Fruit fly (Drosophila melanogaster): Measurements from ENCODE around the gene CG32532.

Gene CG32532

DNA sequence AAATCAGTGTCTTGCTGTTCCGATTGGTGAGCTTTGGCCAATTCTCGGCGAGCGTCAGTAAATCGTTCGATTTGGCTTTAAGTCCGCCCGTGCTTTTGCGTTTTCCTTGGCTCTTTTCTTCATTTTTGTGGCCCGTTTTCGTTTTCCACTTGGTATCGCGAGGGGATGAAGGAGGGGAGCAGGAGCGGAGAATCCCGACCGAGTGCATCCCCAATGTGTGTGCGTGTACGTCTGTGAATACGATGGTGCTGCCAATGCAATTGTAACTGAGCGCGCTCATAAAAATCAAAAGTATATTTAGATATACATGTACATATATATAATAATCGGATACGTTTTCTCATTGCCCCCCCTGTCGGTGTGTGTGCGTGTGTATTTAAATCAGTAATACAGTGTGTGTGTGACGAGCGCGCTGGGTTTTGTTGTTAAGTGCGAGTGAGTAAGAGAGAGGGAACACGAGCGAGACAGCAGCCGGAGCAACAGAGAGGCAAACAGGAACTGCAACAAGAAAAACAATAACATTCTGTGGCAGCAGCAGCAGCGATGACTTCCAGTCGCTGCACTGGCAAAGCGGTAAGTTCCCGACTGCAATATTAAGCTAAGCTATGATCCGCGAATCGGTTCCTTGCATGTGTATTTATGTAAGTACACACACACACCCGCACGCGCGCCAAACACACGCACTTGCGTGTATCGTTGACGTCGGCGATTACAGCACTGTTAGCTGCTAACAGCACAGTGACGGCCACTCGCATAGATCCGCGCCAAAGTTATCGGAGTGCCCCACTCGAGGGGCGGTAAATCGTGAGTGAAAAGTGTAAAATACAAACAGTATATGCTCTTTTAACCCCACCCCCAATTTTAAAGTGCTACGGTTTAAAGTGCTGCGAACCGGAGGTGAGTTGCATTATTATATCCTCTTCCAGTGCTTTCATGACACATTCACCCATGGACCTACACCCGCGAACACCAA is 51.4 kb downstream of the CG32532 start (continued):
- TF ChIP-seq zen2 (GFP tag; IDR thresholded peaks at IDR 0.05; ENCODE audit: partially characterized antibody) (no peak), ind (GFP tag; optimal IDR thresholded peaks at IDR 0.05) (peak; percentile 65), dan (GFP tag; IDR thresholded peaks at IDR 0.05) (no peak), chif (GFP tag; optimal IDR thresholded peaks at IDR 0.05) (peak; percentile 19 to 40), CG13624 (GFP tag; optimal IDR thresholded peaks at IDR 0.05) (peak; percentile 15), HmgD (GFP tag; optimal IDR thresholded peaks at IDR 0.05) (peak; percentile 15), bcd (GFP tag; optimal IDR thresholded peaks at IDR 0.05) (peak; percentile 62), jigr1 (GFP tag; IDR thresholded peaks at IDR 0.05) (0 out of 3 replicates have a peak, but pooled peaks have one; percentile 23), Bgb (GFP tag; IDR thresholded peaks at IDR 0.05; ENCODE audit: partially characterized antibody) (no peak), CG11696 (GFP tag; IDR thresholded peaks at IDR 0.05) (peak; percentile 94), CG9609 (GFP tag; optimal IDR thresholded peaks at IDR 0.05) (peak; percentile 57), CG14441 (GFP tag; IDR thresholded peaks at IDR 0.05) (peak; percentile 70), CG34422 (GFP tag; IDR thresholded peaks at IDR 0.05) (no peak; the same call in 1 of the 3 replicates), CG3163 (GFP tag; optimal IDR thresholded peaks at IDR 0.05) (no peak), gsb (GFP tag; IDR thresholded peaks at IDR 0.05) (peak; percentile 53; the same call in 1 of the 2 replicates), Blimp-1 (GFP tag; optimal IDR thresholded peaks at IDR 0.05) (peak; percentile 38), CG7963 (GFP tag; IDR thresholded peaks at IDR 0.05; ENCODE audit: partially characterized antibody) (no peak), D19A (tag; optimal IDR thresholded peaks at IDR 0.05) (peak; percentile 30), ems (GFP tag; optimal IDR thresholded peaks at IDR 0.05) (peak; percentile 16), mld (GFP tag; IDR thresholded peaks at IDR 0.05; ENCODE audit: partially characterized antibody) (no peak), CG9215 (GFP tag; IDR thresholded peaks at IDR 0.05) (peak; percentile 62), CG43689 (GFP tag; IDR thresholded peaks at IDR 0.05) (no peak), CG11398 (GFP tag; optimal IDR thresholded peaks at IDR 0.05) (peak; percentile 7), CG10147 (GFP tag; optimal IDR thresholded peaks at IDR 0.05) (peak; percentile 9), lmd (GFP tag; IDR thresholded peaks at IDR 0.05) (peak; percentile 68), Nf-YB (GFP tag; optimal IDR thresholded peaks at IDR 0.05) (no peak), Poxn (GFP tag; IDR thresholded peaks at IDR 0.05) (no peak), Taf1 (GFP tag; IDR thresholded peaks at IDR 0.05) (no peak; the same call in 1 of the 2 replicates), inv (GFP tag; IDR thresholded peaks at IDR 0.05; ENCODE audit: partially characterized antibody) (no peak), Bteb2 (GFP tag; optimal IDR thresholded peaks at IDR 0.05) (peak; percentile 1), CG2678 (tag; optimal IDR thresholded peaks at IDR 0.05) (peak; percentile 78), YL-1 (GFP tag; optimal IDR thresholded peaks at IDR 0.05) (no peak), CG31365 (tag; optimal IDR thresholded peaks at IDR 0.05) (peak; percentile 48), stc (GFP tag; IDR thresholded peaks at IDR 0.05) (peak; percentile 52), pita (GFP tag; optimal IDR thresholded peaks at IDR 0.05) (no peak), CG8765 (GFP tag; IDR thresholded peaks at IDR 0.05) (no peak), hkb (optimal IDR thresholded peaks at IDR 0.05) (no peak), hkb (GFP tag; IDR thresholded peaks at IDR 0.05) (peak; percentile 60; the same call in 1 of the 2 replicates), D (optimal IDR thresholded peaks at IDR 0.05) (no peak), D (GFP tag; optimal IDR thresholded peaks at IDR 0.05) (peak; percentile 31), cg (GFP tag; optimal IDR thresholded peaks at IDR 0.05) (peak; percentile 94), CG15073 (GFP tag; optimal IDR thresholded peaks at IDR 0.05) (peak; percentile 76), grau (tag; optimal IDR thresholded peaks at IDR 0.05) (peak; percentile 74), CG34376 (GFP tag; optimal IDR thresholded peaks at IDR 0.05) (peak; percentile 20), Vsx1 (GFP tag; optimal IDR thresholded peaks at IDR 0.05) (no peak), exex (tag; optimal IDR thresholded peaks at IDR 0.05) (no peak), ERR (GFP tag; optimal IDR thresholded peaks at IDR 0.05) (peak; percentile 42), BEAF-32 (GFP tag; optimal IDR thresholded peaks at IDR 0.05) (no peak), CG9932 (GFP tag; IDR thresholded peaks at IDR 0.05) (peak; percentile 67)

Data from whole organism, embryonic.